Worm (Caenorhabditis elegans) whole organism, young adult: Measurements from ENCODE around the gene ran-3.

ENCODE experiments used
- B0019.2 ChIP-seq: fragments of 200-800 bp; sonication (Bioruptor generic); conservative IDR thresholded peaks from 2 replicates; pipeline ENCODE4 v1.3.6; 2022; ENCODE audit warnings: missing genetic modification reagents, missing genetic modification characterization, missing compliant biosample characterization
- B0261.1 ChIP-seq: sonication (generic microtip); optimal IDR thresholded peaks from 2 replicates; lab custom pipeline; 2016; ENCODE audit warnings: mild to moderate bottlenecking, missing genetic modification characterization, moderate library complexity, missing compliant biosample characterization
- C06A6.2 ChIP-seq: fragments of 200-800 bp; sonication (Bioruptor generic); conservative IDR thresholded peaks from 2 replicates; pipeline ENCODE4 v1.3.6; 2022; ENCODE audit warnings: missing genetic modification characterization, missing compliant biosample characterization
- F33H1.4 ChIP-seq: fragments of 200-800 bp; sonication (Bioruptor generic); IDR thresholded peaks from 2 replicates; pipeline ENCODE4 v1.3.6; 2022; ENCODE audit warnings: missing genetic modification reagents, missing genetic modification characterization, missing compliant biosample characterization
- F52B5.7 ChIP-seq: sonication (generic microtip); optimal IDR thresholded peaks from 2 replicates; lab custom pipeline; 2016; ENCODE audit warnings: mild to moderate bottlenecking, missing genetic modification characterization, missing compliant biosample characterization
- F57A8.1 ChIP-seq: fragments of 200-800 bp; sonication (Bioruptor generic); optimal IDR thresholded peaks from 2 replicates; lab custom pipeline; 2018; ENCODE audit warnings: mild to moderate bottlenecking, missing genetic modification characterization, moderate library complexity, missing compliant biosample characterization
- T07F8.4 ChIP-seq: sonication (generic microtip); optimal IDR thresholded peaks from 2 replicates; lab custom pipeline; 2016; ENCODE audit warnings: mild to moderate bottlenecking, missing genetic modification characterization, moderate library complexity, missing compliant biosample characterization
- Y95B8A.8 ChIP-seq: fragments of 200-800 bp; sonication (Bioruptor generic); IDR thresholded peaks from 2 replicates; pipeline ENCODE4 v1.3.6; 2022; ENCODE audit warnings: missing genetic modification reagents, missing genetic modification characterization, missing compliant biosample characterization
- aptf-2 ChIP-seq: fragments of 200-800 bp; sonication (Bioruptor generic); conservative IDR thresholded peaks from 2 replicates; pipeline ENCODE4 v1.3.6; 2022; ENCODE audit warnings: missing genetic modification reagents, missing genetic modification characterization, missing compliant biosample characterization
- aptf-3 ChIP-seq: fragments of 200-800 bp; sonication (Bioruptor generic); IDR thresholded peaks from 2 replicates; pipeline ENCODE4 v1.3.6; 2022; ENCODE audit warnings: missing genetic modification characterization, missing compliant biosample characterization
- athp-1 ChIP-seq: sonication (generic microtip); optimal IDR thresholded peaks from 2 replicates; lab custom pipeline; 2017; ENCODE audit warnings: mild to moderate bottlenecking, missing genetic modification characterization, missing compliant biosample characterization
- cebp-1 ChIP-seq, 2 experiments: fragments of 200-800 bp in 1 of 2; sonication (Bioruptor generic) in 1 of 2; sonication (generic microtip) in 1 of 2; IDR thresholded peaks in 1 of 2; optimal IDR thresholded peaks in 1 of 2; 2 replicates each; pipeline versions ENCODE4 v1.3.6 to Lab custom; 2017 to 2022; ENCODE audit warnings: missing compliant biosample characterization in 2 of 2, missing genetic modification characterization in 2 of 2, mild to moderate bottlenecking in 1 of 2, missing genetic modification reagents in 1 of 2, moderate library complexity in 1 of 2
- ceh-27 ChIP-seq: fragments of 200-800 bp; sonication (Bioruptor generic); optimal IDR thresholded peaks from 2 replicates; lab custom pipeline; 2018; ENCODE audit warnings: mild to moderate bottlenecking, missing genetic modification characterization, moderate library complexity, missing compliant biosample characterization
- chd-7 ChIP-seq: sonication (generic microtip); optimal IDR thresholded peaks from 2 replicates; lab custom pipeline; 2016; ENCODE audit warnings: mild to moderate bottlenecking, missing genetic modification characterization, moderate library complexity, missing compliant biosample characterization
- ekl-4 ChIP-seq: fragments of 200-800 bp; sonication (Bioruptor generic); IDR thresholded peaks from 2 replicates; pipeline ENCODE4 v1.3.6; 2022; ENCODE audit warnings: missing genetic modification reagents, missing genetic modification characterization, missing compliant biosample characterization
- fkh-3 ChIP-seq: sonication (generic microtip); optimal IDR thresholded peaks from 2 replicates; lab custom pipeline; 2016; ENCODE audit warnings: mild to moderate bottlenecking, missing genetic modification characterization, missing compliant biosample characterization
- hmg-1.2 ChIP-seq: fragments of 200-800 bp; sonication (Bioruptor generic); IDR thresholded peaks from 2 replicates; pipeline ENCODE4 v1.3.6; 2022; ENCODE audit warnings: missing genetic modification reagents, missing genetic modification characterization, missing compliant biosample characterization
- hmg-20 ChIP-seq: fragments of 200-800 bp; sonication (Bioruptor generic); IDR thresholded peaks from 2 replicates; pipeline ENCODE4 v1.3.6; 2022; ENCODE audit warnings: missing genetic modification reagents, missing genetic modification characterization, missing compliant biosample characterization
- let-607 ChIP-seq, 2 experiments: fragments of 200-800 bp in 1 of 2; sonication (Bioruptor generic) in 1 of 2; sonication (generic microtip) in 1 of 2; optimal IDR thresholded peaks; 2 replicates each; lab custom pipeline; 2016 to 2018; ENCODE audit warnings: mild to moderate bottlenecking in 2 of 2, missing compliant biosample characterization in 2 of 2, missing genetic modification characterization in 2 of 2, moderate library complexity in 2 of 2, missing genotype in 1 of 2
- lin-35 ChIP-seq, 3 experiments: fragments of 150-350 bp in 2 of 3; sonication (generic microtip) in 1 of 3; optimal IDR thresholded peaks; 2 replicates each; lab custom pipeline; 2014 to 2018; ENCODE audit warnings: missing biosample characterization in 3 of 3, missing genetic modification characterization in 3 of 3, missing genetic modification reagents in 3 of 3
- lin-40 ChIP-seq: sonication (generic microtip); optimal IDR thresholded peaks from 2 replicates; lab custom pipeline; 2016; ENCODE audit warnings: missing genetic modification characterization, mild to moderate bottlenecking, missing compliant biosample characterization, missing genotype, missing genetic modification reagents
- lin-54 ChIP-seq: fragments of 200-800 bp; sonication (Bioruptor generic); optimal IDR thresholded peaks from 2 replicates; lab custom pipeline; 2018; ENCODE audit warnings: mild to moderate bottlenecking, missing genetic modification characterization, missing compliant biosample characterization
- madf-6 ChIP-seq: fragments of 200-800 bp; sonication (Bioruptor generic); IDR thresholded peaks from 2 replicates; pipeline ENCODE4 v1.3.6; 2022; ENCODE audit warnings: missing genetic modification reagents, missing genetic modification characterization, missing compliant biosample characterization
- rpc-1 ChIP-seq, 2 experiments: fragments of 150-350 bp in 1 of 2; sonication (generic microtip) in 1 of 2; optimal IDR thresholded peaks; 2 replicates each; lab custom pipeline; 2014 to 2018; ENCODE audit warnings: missing biosample characterization in 1 of 2, missing genetic modification characterization in 1 of 2, missing genetic modification reagents in 1 of 2, missing genotype in 1 of 2
- snpc-1.1 ChIP-seq: sonication (generic microtip); optimal IDR thresholded peaks from 2 replicates; lab custom pipeline; 2017; ENCODE audit warnings: missing genetic modification characterization, mild to moderate bottlenecking, missing compliant biosample characterization, antibody characterized with exemption, moderate library complexity, missing genotype, missing genetic modification reagents; ENCODE audit not compliant: insufficient read depth
- snpc-4 ChIP-seq, 5 experiments: fragments of 150-350 bp in 1 of 5; sonication (generic microtip) in 4 of 5; optimal IDR thresholded peaks; 2 replicates each; lab custom pipeline; 2014 to 2018; ENCODE audit warnings: missing genetic modification characterization in 5 of 5, missing biosample characterization in 3 of 5, antibody characterized with exemption in 2 of 5, mild to moderate bottlenecking in 2 of 5, missing compliant biosample characterization in 2 of 5, missing genotype in 2 of 5, moderate library complexity in 2 of 5, missing genetic modification reagents in 1 of 5
- zfh-2 ChIP-seq: fragments of 200-800 bp; sonication (Bioruptor generic); conservative IDR thresholded peaks from 2 replicates; pipeline ENCODE4 v1.3.6; 2022; ENCODE audit warnings: missing genetic modification reagents, missing genetic modification characterization, missing compliant biosample characterization
- ztf-22 ChIP-seq: fragments of 200-800 bp; sonication (Bioruptor generic); optimal IDR thresholded peaks from 2 replicates; lab custom pipeline; 2018; ENCODE audit warnings: mild to moderate bottlenecking, missing genetic modification characterization, moderate library complexity, missing compliant biosample characterization
- ztf-26 ChIP-seq: sonication (generic microtip); optimal IDR thresholded peaks from 2 replicates; lab custom pipeline; 2017; ENCODE audit warnings: missing genetic modification characterization, missing compliant biosample characterization
- ztf-3 ChIP-seq: fragments of 200-800 bp; sonication (Bioruptor generic); optimal IDR thresholded peaks from 2 replicates; lab custom pipeline; 2018; ENCODE audit warnings: mild to moderate bottlenecking, missing genetic modification characterization, missing compliant biosample characterization

ran-3 gene

DNA sequence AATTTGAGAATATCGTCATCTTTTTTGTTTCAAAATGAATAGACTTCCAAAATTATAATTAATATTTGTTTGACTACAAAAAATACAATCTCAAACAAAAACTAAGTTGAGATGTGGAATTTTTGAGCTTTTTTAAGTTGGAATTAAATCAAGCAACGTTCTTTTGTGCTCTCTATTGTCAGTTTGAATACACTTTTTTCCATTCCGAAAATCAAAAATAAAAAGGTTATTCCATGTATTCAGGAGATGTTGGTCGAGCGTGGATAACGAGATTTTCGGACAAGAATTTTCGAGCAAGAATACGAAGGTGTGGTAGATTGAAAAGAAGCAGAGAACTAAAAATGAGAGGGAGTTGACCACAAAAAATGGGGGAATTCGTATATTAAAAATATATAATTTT, 45.3 kb upstream of the ran-3 start:
- TF ChIP-seq C06A6.2: no peak
- TF ChIP-seq ekl-4 (GFP tag; lab: Robert Waterston, UW): no peak
- TF ChIP-seq cebp-1 (GFP tag; IDR thresholded peaks at IDR 0.05; lab: Robert Waterston, UW): no peak
- no peak for TF ChIP-seq cebp-1 (tag; optimal IDR thresholded peaks at IDR 0.05; lab: Kevin White, UChicago)
- TF ChIP-seq F33H1.4 (GFP tag; lab: Robert Waterston, UW): no peak

ce11 chrII:8369059-8369458, 44.2 kb upstream of the ran-3 start, which contains the start of gene amt-3:
Gene amt-3, minus strand, starts transcription at chrII:8369159.
- TF ChIP-seq ztf-26 (tag; lab: Kevin White, UChicago) (no peak), hmg-1.2 (GFP tag; lab: Robert Waterston, UW) (no peak), lin-54 (GFP tag; lab: Kevin White, UChicago) (no peak), let-607 (tag; optimal IDR thresholded peaks at IDR 0.05; lab: Kevin White, UChicago) (no peak), ztf-3 (no peak), B0261.1 (no peak)

ce11 chrII:8360453-8360852, 35.6 kb upstream of the ran-3 start, which contains the start of gene M195.2:
Gene M195.2, plus strand, starts transcription at chrII:8360753.
- TF ChIP-seq athp-1 (tag; lab: Kevin White, UChicago) (no peak), snpc-4 (GFP tag; optimal IDR thresholded peaks at IDR 0.05; lab: Kevin White, UChicago) (no peak), snpc-4 (tag; optimal IDR thresholded peaks at IDR 0.05; lab: Kevin White, UChicago) (no peak), lin-40 (tag; lab: Kevin White, UChicago) (no peak), C06A6.2 (no peak), ztf-22 (GFP tag; lab: Kevin White, UChicago) (no peak), B0019.2 (GFP tag; lab: Robert Waterston, UW) (no peak)
- TF ChIP-seq, all 124 proteins: peak for 0

ce11 chrII:8359350-8359749, 34.5 kb upstream of the ran-3 start, which contains the start of gene col-77:
Gene col-77, minus strand, starts transcription at chrII:8359381.
- TF ChIP-seq ztf-26 (tag; lab: Kevin White, UChicago) (no peak), F57A8.1 (GFP tag; lab: Kevin White, UChicago) (no peak), aptf-2 (GFP tag; lab: Robert Waterston, UW) (no peak), lin-35 (GFP tag; optimal IDR thresholded peaks at IDR 0.05; lab: Kevin White, UChicago) (no peak), T07F8.4 (tag; lab: Kevin White, UChicago) (no peak), chd-7 (tag; lab: Kevin White, UChicago) (no peak), hmg-20 (no peak), zfh-2 (GFP tag; lab: Robert Waterston, UW) (no peak), F52B5.7 (tag; lab: Kevin White, UChicago) (no peak), aptf-3 (GFP tag; lab: Robert Waterston, UW) (no peak), Y95B8A.8 (GFP tag; lab: Robert Waterston, UW) (no peak), rpc-1 (optimal IDR thresholded peaks at IDR 0.05; lab: Kevin White, UChicago) (no peak), rpc-1 (tag; optimal IDR thresholded peaks at IDR 0.05; lab: Kevin White, UChicago) (no peak), ekl-4 (GFP tag; lab: Robert Waterston, UW) (no peak), snpc-1.1 (no peak), fkh-3 (tag; lab: Kevin White, UChicago) (no peak), athp-1 (tag; lab: Kevin White, UChicago) (no peak), lin-40 (tag; lab: Kevin White, UChicago) (no peak), ceh-27 (GFP tag; lab: Kevin White, UChicago) (no peak), madf-6 (GFP tag; lab: Robert Waterston, UW) (no peak)
- TF ChIP-seq, all 124 proteins: peak for 0
